Worm (Caenorhabditis elegans) whole organism, late embryonic: ENCODE measurements around the gene K07F5.6.

Source experiments
- C38D4.7 ChIP-seq: fragments of 200-800 bp; sonication (Bioruptor generic); optimal IDR thresholded peaks from 2 replicates; lab custom pipeline; 2018; ENCODE audit warnings: mild to moderate bottlenecking, missing genetic modification characterization, moderate library complexity, missing compliant biosample characterization
- F13H6.1 ChIP-seq: sonication (generic microtip); optimal IDR thresholded peaks from 2 replicates; lab custom pipeline; 2016; ENCODE audit warnings: missing genetic modification characterization, missing compliant biosample characterization
- T23F11.4 ChIP-seq: fragments of 200-800 bp; sonication (Bioruptor generic); optimal IDR thresholded peaks from 2 replicates; lab custom pipeline; 2018; ENCODE audit warnings: mild to moderate bottlenecking, missing genetic modification characterization, missing compliant biosample characterization
- Y22D7AL.16 ChIP-seq: sonication (generic microtip); optimal IDR thresholded peaks from 2 replicates; lab custom pipeline; 2016; ENCODE audit warnings: missing genetic modification characterization, missing compliant biosample characterization
- ahr-1 ChIP-seq: sonication (generic microtip); optimal IDR thresholded peaks from 2 replicates; lab custom pipeline; 2016; ENCODE audit warnings: missing genetic modification characterization, missing compliant biosample characterization
- ama-1 ChIP-seq: fragments of 150-350 bp; optimal IDR thresholded peaks from 2 replicates; lab custom pipeline; 2014
- ceh-18 ChIP-seq: sonication (generic microtip); optimal IDR thresholded peaks from 2 replicates; lab custom pipeline; 2016; ENCODE audit warnings: missing genetic modification characterization, missing compliant biosample characterization
- ceh-19 ChIP-seq: fragments of 200-800 bp; sonication (Bioruptor generic); optimal IDR thresholded peaks from 2 replicates; lab custom pipeline; 2018; ENCODE audit warnings: mild to moderate bottlenecking, missing genetic modification characterization, missing compliant biosample characterization
- ceh-2 ChIP-seq: sonication (generic microtip); optimal IDR thresholded peaks from 2 replicates; lab custom pipeline; 2016; ENCODE audit warnings: missing genotype, missing genetic modification characterization, missing compliant biosample characterization
- ceh-22 ChIP-seq: sonication (generic microtip); optimal IDR thresholded peaks from 2 replicates; lab custom pipeline; 2017; ENCODE audit warnings: missing biosample characterization, missing genetic modification characterization
- ceh-31 ChIP-seq: sonication (generic microtip); optimal IDR thresholded peaks from 2 replicates; lab custom pipeline; 2016; ENCODE audit warnings: missing genetic modification characterization, missing compliant biosample characterization
- ceh-34 ChIP-seq: sonication (generic microtip); optimal IDR thresholded peaks from 2 replicates; lab custom pipeline; 2016; ENCODE audit warnings: mild to moderate bottlenecking, missing genetic modification characterization, missing compliant biosample characterization
- ceh-48 ChIP-seq: sonication (generic microtip); optimal IDR thresholded peaks from 2 replicates; lab custom pipeline; 2016; ENCODE audit warnings: missing genetic modification characterization, inconsistent platforms, missing compliant biosample characterization
- ceh-9 ChIP-seq: sonication (generic microtip); optimal IDR thresholded peaks from 2 replicates; lab custom pipeline; 2016; ENCODE audit warnings: mild to moderate bottlenecking, missing genetic modification characterization, inconsistent platforms, missing compliant biosample characterization
- che-1 ChIP-seq: sonication (generic microtip); optimal IDR thresholded peaks from 2 replicates; lab custom pipeline; 2016; ENCODE audit warnings: mild to moderate bottlenecking, missing genetic modification characterization, missing compliant biosample characterization
- dve-1 ChIP-seq: sonication (generic microtip); optimal IDR thresholded peaks from 2 replicates; lab custom pipeline; 2017; ENCODE audit warnings: antibody characterized with exemption, mild to moderate bottlenecking, missing genetic modification characterization, missing compliant biosample characterization
- elt-2 ChIP-seq: sonication (generic microtip); optimal IDR thresholded peaks from 2 replicates; lab custom pipeline; 2016; ENCODE audit warnings: missing genetic modification reagents, missing genetic modification characterization, missing compliant biosample characterization
- elt-4 ChIP-seq: sonication (generic microtip); optimal IDR thresholded peaks from 2 replicates; lab custom pipeline; 2016; ENCODE audit warnings: missing genetic modification characterization, missing compliant biosample characterization
- eyg-1 ChIP-seq: sonication (generic microtip); optimal IDR thresholded peaks from 2 replicates; lab custom pipeline; 2016; ENCODE audit warnings: missing genotype, missing genetic modification characterization, missing compliant biosample characterization
- fkh-10 ChIP-seq: fragments of 150-350 bp; optimal IDR thresholded peaks from 2 replicates; lab custom pipeline; 2014; ENCODE audit warnings: missing biosample characterization, missing genetic modification reagents, missing genetic modification characterization
- fkh-6 ChIP-seq: sonication (generic microtip); optimal IDR thresholded peaks from 2 replicates; lab custom pipeline; 2016; ENCODE audit warnings: missing genetic modification characterization, missing compliant biosample characterization
- hlh-13 ChIP-seq: fragments of 200-800 bp; sonication (Bioruptor generic); optimal IDR thresholded peaks from 2 replicates; lab custom pipeline; 2018; ENCODE audit warnings: mild to moderate bottlenecking, missing genetic modification characterization, missing compliant biosample characterization
- hlh-15 ChIP-seq: sonication (generic microtip); optimal IDR thresholded peaks from 2 replicates; lab custom pipeline; 2016; ENCODE audit warnings: missing genetic modification characterization, missing compliant biosample characterization
- hlh-30 ChIP-seq: sonication (generic microtip); optimal IDR thresholded peaks from 2 replicates; lab custom pipeline; 2017; ENCODE audit warnings: antibody characterized with exemption, missing genetic modification characterization, missing compliant biosample characterization; ENCODE audit not compliant: insufficient read depth
- hlh-6 ChIP-seq: sonication (generic microtip); optimal IDR thresholded peaks from 2 replicates; lab custom pipeline; 2016; ENCODE audit warnings: missing genotype, missing genetic modification characterization, missing compliant biosample characterization
- hlh-8 ChIP-seq: sonication (generic microtip); optimal IDR thresholded peaks from 2 replicates; lab custom pipeline; 2016; ENCODE audit warnings: missing genotype, missing genetic modification characterization, missing compliant biosample characterization
- nfya-1 ChIP-seq: sonication (generic microtip); optimal IDR thresholded peaks from 2 replicates; lab custom pipeline; 2017; ENCODE audit warnings: missing genetic modification characterization, mild to moderate bottlenecking, missing compliant biosample characterization, antibody characterized with exemption, moderate library complexity
- npax-4 ChIP-seq: sonication (generic microtip); optimal IDR thresholded peaks from 2 replicates; lab custom pipeline; 2016; ENCODE audit warnings: missing genetic modification characterization, missing compliant biosample characterization
- pag-3 ChIP-seq: sonication (generic microtip); optimal IDR thresholded peaks from 2 replicates; lab custom pipeline; 2016; ENCODE audit warnings: missing compliant biosample characterization, missing genetic modification characterization, borderline replicate concordance
- pros-1 ChIP-seq: fragments of 150-350 bp; optimal IDR thresholded peaks from 2 replicates; lab custom pipeline; 2014; ENCODE audit warnings: missing biosample characterization, missing genetic modification reagents, missing genetic modification characterization
- rnt-1 ChIP-seq: sonication (generic microtip); optimal IDR thresholded peaks from 2 replicates; lab custom pipeline; 2016; ENCODE audit warnings: missing genetic modification characterization, missing compliant biosample characterization
- sdc-2 ChIP-seq: sonication (generic microtip); optimal IDR thresholded peaks from 2 replicates; lab custom pipeline; 2016; ENCODE audit warnings: missing genotype, missing genetic modification characterization, missing compliant biosample characterization
- sox-2 ChIP-seq: fragments of 200-800 bp; sonication (Bioruptor generic); IDR thresholded peaks from 2 replicates; pipeline ENCODE4 v1.3.6; 2022; ENCODE audit warnings: missing genetic modification reagents, missing genetic modification characterization, missing compliant biosample characterization
- syd-9 ChIP-seq: sonication (generic microtip); optimal IDR thresholded peaks from 2 replicates; lab custom pipeline; 2016; ENCODE audit warnings: mild to moderate bottlenecking, missing genetic modification characterization, moderate library complexity, missing compliant biosample characterization
- ttx-3 ChIP-seq: sonication (generic microtip); optimal IDR thresholded peaks from 2 replicates; lab custom pipeline; 2016; ENCODE audit warnings: missing genetic modification reagents, missing genetic modification characterization, missing compliant biosample characterization
- unc-3 ChIP-seq, 2 experiments: fragments of 200-800 bp in 1 of 2; sonication (Bioruptor generic) in 1 of 2; sonication (generic microtip) in 1 of 2; conservative IDR thresholded peaks in 1 of 2; optimal IDR thresholded peaks in 1 of 2; 2 replicates each; pipeline versions ENCODE4 v1.3.6 to Lab custom; 2016 to 2022; ENCODE audit warnings: missing compliant biosample characterization in 2 of 2, missing genetic modification characterization in 2 of 2, missing genetic modification reagents in 1 of 2
- unc-42 ChIP-seq: sonication (generic microtip); optimal IDR thresholded peaks from 2 replicates; lab custom pipeline; 2016; ENCODE audit warnings: missing genotype, missing genetic modification characterization, missing compliant biosample characterization
- unc-55 ChIP-seq: sonication (generic microtip); optimal IDR thresholded peaks from 2 replicates; lab custom pipeline; 2017; ENCODE audit warnings: missing biosample characterization, missing genetic modification reagents, missing genetic modification characterization
- unc-86 ChIP-seq: sonication (generic microtip); optimal IDR thresholded peaks from 2 replicates; lab custom pipeline; 2016; ENCODE audit warnings: missing genetic modification characterization, missing compliant biosample characterization

Gene K07F5.6

ce11 chrIV:9873837-9874236, 27.4 kb upstream of the K07F5.6 start:
- TF ChIP-seq ceh-31 (tag; lab: Kevin White, UChicago), result peak; percentile 34
- peak; percentile 9 for TF ChIP-seq unc-55 (GFP tag; lab: Kevin White, UChicago)
- peak; percentile 31 for TF ChIP-seq hlh-30
- peak; percentile 79 for TF ChIP-seq ceh-34 (tag; lab: Kevin White, UChicago)
- TF ChIP-seq unc-42, result no peak
- TF ChIP-seq nfya-1 (tag; lab: Kevin White, UChicago), result peak; percentile 28
- TF ChIP-seq ceh-18 (tag; lab: Kevin White, UChicago), result peak; percentile 11
- no peak for TF ChIP-seq ama-1 (lab: Kevin White, UChicago)
- TF ChIP-seq sdc-2, result no peak
- TF ChIP-seq Y22D7AL.16, result no peak
- TF ChIP-seq ceh-22 (tag; lab: Kevin White, UChicago), result no peak
- TF ChIP-seq ttx-3 (tag; lab: Kevin White, UChicago), result no peak
- TF ChIP-seq elt-2 (tag; lab: Kevin White, UChicago), result no peak
- TF ChIP-seq ahr-1, result no peak

ce11 chrIV:9872786-9873185, 26.3 kb upstream of the K07F5.6 start:
- TF ChIP-seq ceh-19, result no peak
- TF ChIP-seq pros-1 (tag; lab: Kevin White, UChicago), result no peak
- TF ChIP-seq T23F11.4 (GFP tag; lab: Kevin White, UChicago), result no peak
- no peak for TF ChIP-seq ceh-18 (tag; lab: Kevin White, UChicago)
- no peak for TF ChIP-seq ceh-48
- no peak for TF ChIP-seq hlh-15 (tag; lab: Kevin White, UChicago)

ce11 chrIV:9872210-9872609, 25.7 kb upstream of the K07F5.6 start:
- TF ChIP-seq elt-4 (tag; lab: Kevin White, UChicago) (no peak), ahr-1 (no peak), unc-86 (tag; lab: Kevin White, UChicago) (no peak), unc-3 (GFP tag; conservative IDR thresholded peaks at IDR 0.05; lab: Robert Waterston, UW) (no peak), unc-3 (tag; optimal IDR thresholded peaks at IDR 0.05; lab: Kevin White, UChicago) (no peak), fkh-6 (tag; lab: Kevin White, UChicago) (no peak), hlh-30 (no peak), rnt-1 (tag; lab: Kevin White, UChicago) (no peak), F13H6.1 (tag; lab: Kevin White, UChicago) (no peak), ttx-3 (tag; lab: Kevin White, UChicago) (no peak), sox-2 (GFP tag; lab: Robert Waterston, UW) (no peak), ceh-9 (tag; lab: Kevin White, UChicago) (no peak), ceh-2 (tag; lab: Kevin White, UChicago) (no peak), hlh-13 (GFP tag; lab: Kevin White, UChicago) (no peak), Y22D7AL.16 (no peak)

ce11 chrIV:9869344-9869743, 22.9 kb upstream of the K07F5.6 start:
- no peak for TF ChIP-seq unc-42
- TF ChIP-seq syd-9, result no peak
- no peak for TF ChIP-seq ceh-22 (tag; lab: Kevin White, UChicago)
- no peak for TF ChIP-seq dve-1 (tag; lab: Kevin White, UChicago)
- no peak for TF ChIP-seq elt-2 (tag; lab: Kevin White, UChicago)
- no peak for TF ChIP-seq ceh-34 (tag; lab: Kevin White, UChicago)
- no peak for TF ChIP-seq C38D4.7 (GFP tag; lab: Kevin White, UChicago)
- no peak for TF ChIP-seq npax-4
- TF ChIP-seq pag-3, result no peak
- TF ChIP-seq ceh-9 (tag; lab: Kevin White, UChicago), result no peak
- no peak for TF ChIP-seq eyg-1 (tag; lab: Kevin White, UChicago)
- no peak for TF ChIP-seq elt-4 (tag; lab: Kevin White, UChicago)
- TF ChIP-seq hlh-8 (tag; lab: Kevin White, UChicago), result no peak
- no peak for TF ChIP-seq ceh-2 (tag; lab: Kevin White, UChicago)
- no peak for TF ChIP-seq sox-2 (GFP tag; lab: Robert Waterston, UW)
- no peak for TF ChIP-seq fkh-10
- no peak for TF ChIP-seq che-1 (tag; lab: Kevin White, UChicago)
- no peak for TF ChIP-seq rnt-1 (tag; lab: Kevin White, UChicago)
- no peak for TF ChIP-seq ceh-18 (tag; lab: Kevin White, UChicago)
- no peak for TF ChIP-seq hlh-6 (tag; lab: Kevin White, UChicago)
